Fruit fly (Drosophila melanogaster) Kc167 (cell line): Measurements from ENCODE around the gene CG43133.

ENCODE experiments used
- Myc ChIP-seq: fragments of >200 bp; optimal IDR thresholded peaks from 2 replicates; lab custom pipeline; 2017; ENCODE audit warnings: missing external identifiers
- Sin3A ChIP-seq: fragments of >200 bp; optimal IDR thresholded peaks from 2 replicates; lab custom pipeline; 2018; ENCODE audit warnings: missing external identifiers
- h ChIP-seq: fragments of >200 bp; optimal IDR thresholded peaks from 3 replicates; lab custom pipeline; 2018; ENCODE audit warnings: missing external identifiers
- psq ChIP-seq: fragments of >200 bp; optimal IDR thresholded peaks from 2 replicates; lab custom pipeline; 2017; ENCODE audit warnings: missing external identifiers
- ttk ChIP-seq: sonication (Bioruptor generic); optimal IDR thresholded peaks from 2 replicates; lab custom pipeline; 2017; ENCODE audit warnings: missing external identifiers

DNA sequence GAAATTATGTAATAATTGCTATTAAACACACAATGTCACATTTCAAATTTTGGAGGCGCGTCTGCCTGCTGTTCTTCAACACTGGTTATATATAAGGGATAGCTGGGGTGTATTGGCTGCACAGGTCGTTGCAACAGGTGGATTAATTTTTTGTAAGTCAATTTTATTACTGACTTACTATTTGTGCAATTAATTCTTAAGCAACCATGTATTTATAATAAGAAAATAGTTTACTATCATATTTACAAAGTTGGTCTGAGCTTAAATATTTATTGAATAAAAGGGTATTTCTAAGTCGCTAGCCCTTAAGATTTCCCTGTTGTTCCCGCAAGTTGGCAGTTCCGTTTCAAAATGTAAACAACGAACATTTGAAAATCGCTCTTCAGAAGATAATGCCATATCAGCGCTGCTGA, 37.2 kb downstream of the CG43133 start, which contains the start of gene RhoGAP16F:
- TF ChIP-seq h (lab: Kevin White, UChicago) (no peak), Sin3A (no peak), ttk (no peak), psq (lab: Kevin White, UChicago) (no peak), Myc (lab: Kevin White, UChicago) (no peak)
